Fruit fly (Drosophila melanogaster) whole organism, pupa: Measurements from ENCODE around the gene kmr.

ENCODE experiments used
- CG10348 ChIP-seq: fragments of 200-800 bp; sonication (Bioruptor generic); IDR thresholded peaks from 2 replicates; pipeline ENCODE4 v1.3.6; 2022; ENCODE audit warnings: missing biosample characterization, missing genetic modification characterization
- CG12605 ChIP-seq: fragments of 200-800 bp; sonication (Bioruptor generic); IDR thresholded peaks from 2 replicates; pipeline ENCODE4 v1.3.6; 2022; ENCODE audit warnings: missing biosample characterization, missing genetic modification characterization
- CG13204 ChIP-seq: fragments of 200-800 bp; sonication (Bioruptor generic); optimal IDR thresholded peaks from 2 replicates; lab custom pipeline; 2018; ENCODE audit warnings: missing biosample characterization, mild to moderate bottlenecking, missing genetic modification characterization, moderate library complexity
- CG14655 ChIP-seq: fragments of 200-800 bp; sonication (Bioruptor generic); optimal IDR thresholded peaks from 3 replicates; lab custom pipeline; 2017; ENCODE audit warnings: mild to moderate bottlenecking, missing biosample characterization, missing genetic modification reagents, missing genetic modification characterization
- CG15710 ChIP-seq: fragments of 200-800 bp; sonication (Bioruptor generic); optimal IDR thresholded peaks from 2 replicates; lab custom pipeline; 2018; ENCODE audit warnings: missing biosample characterization, mild to moderate bottlenecking, missing genetic modification characterization, moderate library complexity
- CG17806 ChIP-seq: fragments of 200-800 bp; sonication (Bioruptor generic); optimal IDR thresholded peaks from 2 replicates; lab custom pipeline; 2018; ENCODE audit warnings: missing biosample characterization, mild to moderate bottlenecking, missing genetic modification characterization, moderate library complexity
- CG32121 ChIP-seq: fragments of 200-800 bp; sonication (Bioruptor generic); IDR thresholded peaks from 2 replicates; pipeline ENCODE4 v1.3.6; 2022; ENCODE audit warnings: missing biosample characterization, missing genetic modification characterization
- CG34367 ChIP-seq: fragments of 200-800 bp; sonication (Bioruptor generic); optimal IDR thresholded peaks from 2 replicates; lab custom pipeline; 2018; ENCODE audit warnings: missing biosample characterization, mild to moderate bottlenecking, missing genetic modification characterization
- CG4496 ChIP-seq: fragments of 200-800 bp; sonication (Bioruptor generic); IDR thresholded peaks from 3 replicates; pipeline ENCODE4 v1.3.6; 2022; ENCODE audit warnings: missing biosample characterization, missing genetic modification characterization
- CG8159 ChIP-seq: fragments of 200-800 bp; sonication (Bioruptor generic); optimal IDR thresholded peaks from 3 replicates; lab custom pipeline; 2018; ENCODE audit warnings: missing biosample characterization, mild to moderate bottlenecking, missing genetic modification characterization, moderate library complexity
- CG8301 ChIP-seq: fragments of 200-800 bp; sonication (Bioruptor generic); optimal IDR thresholded peaks from 2 replicates; lab custom pipeline; 2018; ENCODE audit warnings: missing biosample characterization, mild to moderate bottlenecking, missing genetic modification characterization
- CG9948 ChIP-seq: fragments of 200-800 bp; sonication (Bioruptor generic); optimal IDR thresholded peaks from 2 replicates; lab custom pipeline; 2018; ENCODE audit warnings: missing biosample characterization, mild to moderate bottlenecking, missing genetic modification characterization, moderate library complexity
- D1 ChIP-seq: fragments of 200-800 bp; sonication (Bioruptor generic); optimal IDR thresholded peaks from 2 replicates; lab custom pipeline; 2018; ENCODE audit warnings: missing biosample characterization, mild to moderate bottlenecking, missing genetic modification characterization, moderate library complexity
- EcR ChIP-seq: fragments of 200-800 bp; sonication (Bioruptor generic); optimal IDR thresholded peaks from 3 replicates; lab custom pipeline; 2019; ENCODE audit warnings: missing biosample characterization, missing genetic modification characterization, mild to moderate bottlenecking, moderate library complexity, missing genetic modification reagents
- Ets98B ChIP-seq: fragments of 200-800 bp; sonication (Bioruptor generic); IDR thresholded peaks from 2 replicates; pipeline ENCODE4 v1.3.6; 2022; ENCODE audit warnings: missing biosample characterization, missing genetic modification characterization
- Pif1A ChIP-seq: fragments of 200-800 bp; sonication (Bioruptor generic); optimal IDR thresholded peaks from 3 replicates; lab custom pipeline; 2016; ENCODE audit warnings: missing biosample characterization, missing genetic modification characterization
- Pif1B ChIP-seq: fragments of 200-800 bp; sonication (Bioruptor generic); optimal IDR thresholded peaks from 3 replicates; lab custom pipeline; 2016; ENCODE audit warnings: missing biosample characterization, missing genetic modification characterization
- Snoo ChIP-seq: fragments of 200-800 bp; sonication (Bioruptor generic); optimal IDR thresholded peaks from 3 replicates; lab custom pipeline; 2017; ENCODE audit warnings: missing biosample characterization, mild to moderate bottlenecking, missing genetic modification characterization, inconsistent platforms
- fd96Ca ChIP-seq: fragments of 200-800 bp; sonication (Bioruptor generic); IDR thresholded peaks from 3 replicates; pipeline ENCODE4 v1.3.6; 2022; ENCODE audit warnings: missing biosample characterization, missing genetic modification characterization
- gl ChIP-seq: fragments of 200-800 bp; sonication (Bioruptor generic); optimal IDR thresholded peaks from 2 replicates; lab custom pipeline; 2018; ENCODE audit warnings: missing biosample characterization, mild to moderate bottlenecking, missing genetic modification characterization
- rn ChIP-seq: fragments of 200-800 bp; sonication (Bioruptor generic); IDR thresholded peaks from 2 replicates; pipeline ENCODE4 v1.3.6; 2022; ENCODE audit warnings: missing biosample characterization, missing genetic modification characterization

The kmr gene

DNA sequence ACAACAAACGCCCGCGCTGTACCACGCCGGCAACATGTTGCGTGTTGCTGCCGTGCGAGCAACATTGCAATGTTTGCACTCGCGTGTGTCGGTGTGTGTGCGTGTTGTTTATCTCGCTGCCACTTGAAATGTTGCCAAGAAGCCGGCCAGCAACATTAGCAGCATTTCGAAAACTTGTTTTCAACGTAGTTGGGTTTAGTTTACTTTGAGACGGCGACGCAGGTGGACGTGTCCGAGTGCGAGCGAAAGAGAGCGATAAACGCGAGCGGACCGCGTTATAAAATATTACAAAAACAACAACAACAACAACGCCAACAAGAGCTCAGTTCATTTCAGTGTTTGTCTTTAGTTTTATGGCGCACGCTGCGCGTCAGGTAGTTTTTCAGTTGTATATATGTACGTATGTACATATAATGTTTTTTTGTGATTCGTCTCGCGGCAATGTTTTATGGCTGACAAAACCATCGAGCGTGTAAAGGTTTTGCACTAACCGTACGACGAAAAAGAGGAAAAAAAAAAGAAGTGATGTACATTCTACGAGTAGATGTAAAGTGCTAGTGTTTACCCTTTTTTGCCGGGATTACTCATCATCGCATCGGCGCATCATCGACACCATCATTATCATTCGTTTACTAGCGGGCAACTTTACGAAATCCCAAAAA is at the start of gene kmr:
kmr (plus strand) TSS at position 196 of the 662 bp plus-strand sequence.
- TF ChIP-seq CG15710 (no peak), Pif1A (GFP tag; lab: Kevin White, UChicago) (peak; percentile 63), CG8301 (tag; lab: Kevin White, UChicago) (no peak), Pif1B (GFP tag; lab: Kevin White, UChicago) (peak; percentile 7), Ets98B (GFP tag; lab: Robert Waterston, UW) (peak; percentile 62; the same call in 1 of the 2 replicates), fd96Ca (GFP tag; lab: Robert Waterston, UW) (no peak; the same call in 2 of the 3 replicates), gl (tag; lab: Kevin White, UChicago) (peak; percentile 27), CG13204 (GFP tag; lab: Kevin White, UChicago) (peak; percentile 65), CG4496 (GFP tag; lab: Robert Waterston, UW) (peak; percentile 64; the same call in 2 of the 3 replicates), CG17806 (tag; lab: Kevin White, UChicago) (no peak), CG32121 (GFP tag; lab: Robert Waterston, UW) (peak; percentile 50), rn (no peak), CG34367 (tag; lab: Kevin White, UChicago) (no peak), D1 (tag; lab: Kevin White, UChicago) (no peak), EcR (GFP tag; lab: Kevin White, UChicago) (peak; percentile 73), CG8159 (tag; lab: Kevin White, UChicago) (no peak)

dm6 chr3R:13665992-13666391 is 49.0 kb upstream of the kmr start:
- no peak for TF ChIP-seq CG4496 (GFP tag; lab: Robert Waterston, UW)
- no peak for TF ChIP-seq Pif1A (GFP tag; lab: Kevin White, UChicago)
- TF ChIP-seq CG15710 = no peak
- no peak for TF ChIP-seq CG34367 (tag; lab: Kevin White, UChicago)
- TF ChIP-seq Ets98B (GFP tag; lab: Robert Waterston, UW) = no peak
- TF ChIP-seq CG13204 (GFP tag; lab: Kevin White, UChicago) = no peak
- no peak for TF ChIP-seq CG14655
- TF ChIP-seq D1 (tag; lab: Kevin White, UChicago) = no peak
- TF ChIP-seq gl (tag; lab: Kevin White, UChicago) = no peak
- TF ChIP-seq CG8159 (tag; lab: Kevin White, UChicago) = no peak
- TF ChIP-seq CG9948 = no peak
- no peak for TF ChIP-seq EcR (GFP tag; lab: Kevin White, UChicago)
- no peak for TF ChIP-seq fd96Ca (GFP tag; lab: Robert Waterston, UW)

DNA sequence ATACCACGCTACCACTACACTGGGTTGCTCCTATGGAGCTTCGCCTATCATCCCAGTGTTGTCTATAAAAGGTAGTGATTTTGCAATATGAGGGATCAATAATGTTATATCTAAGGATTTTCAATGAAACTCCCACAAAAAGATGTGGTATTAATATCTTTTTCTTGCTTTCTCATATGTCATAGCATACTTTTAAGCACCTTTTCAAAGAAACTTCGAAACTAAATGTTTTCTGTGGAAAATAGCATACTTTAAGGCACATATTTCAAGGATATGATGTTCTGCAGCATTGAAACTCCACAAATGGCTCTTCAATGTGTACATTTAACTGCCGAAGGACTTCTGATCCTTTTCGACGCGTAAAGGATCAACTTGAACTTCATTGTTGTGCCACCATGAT is 42.1 kb upstream of the kmr start:
- TF ChIP-seq CG34367 (tag; lab: Kevin White, UChicago) (no peak), CG12605 (GFP tag; lab: Robert Waterston, UW) (no peak), CG17806 (tag; lab: Kevin White, UChicago) (no peak), gl (tag; lab: Kevin White, UChicago) (no peak), Pif1A (GFP tag; lab: Kevin White, UChicago) (no peak), CG15710 (no peak), D1 (tag; lab: Kevin White, UChicago) (no peak), CG13204 (GFP tag; lab: Kevin White, UChicago) (no peak)

DNA sequence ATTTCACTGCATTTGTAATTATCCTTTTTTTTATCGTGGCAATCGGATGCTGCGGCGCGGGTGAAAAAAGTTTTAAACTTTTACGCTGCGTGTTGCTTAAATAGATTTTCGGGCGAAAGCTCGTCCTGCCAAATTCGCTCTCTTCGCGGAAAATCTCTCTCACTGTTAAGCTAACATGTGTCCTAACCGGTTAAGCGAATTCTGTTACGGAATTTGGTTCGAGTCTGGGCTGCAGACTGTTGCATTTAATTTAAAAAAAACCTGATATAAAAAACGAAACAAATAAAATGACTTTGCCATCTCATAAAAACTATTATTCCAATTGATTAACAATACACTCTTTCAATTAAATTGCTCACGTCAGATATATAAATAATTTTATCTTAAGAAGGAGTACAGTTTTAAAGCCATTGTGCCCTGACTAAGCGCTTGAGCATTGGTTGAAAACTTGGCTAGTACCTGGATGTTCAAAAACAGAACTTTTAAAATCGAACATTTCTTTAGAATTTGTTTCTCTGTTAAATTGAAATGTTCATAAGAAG is 40.4 kb upstream of the kmr start, which contains the start of gene Task6:
Task6 (minus strand) TSS at position 51 of the 542 bp plus-strand sequence.
- TF ChIP-seq gl (tag; lab: Kevin White, UChicago) = no peak
- TF ChIP-seq rn = no peak
- TF ChIP-seq D1 (tag; lab: Kevin White, UChicago) = no peak
- no peak for TF ChIP-seq Pif1A (GFP tag; lab: Kevin White, UChicago)
- TF ChIP-seq Ets98B (GFP tag; lab: Robert Waterston, UW) = no peak
- no peak for TF ChIP-seq CG8159 (tag; lab: Kevin White, UChicago)
- TF ChIP-seq CG9948 = no peak
- no peak for TF ChIP-seq CG13204 (GFP tag; lab: Kevin White, UChicago)
- no peak for TF ChIP-seq CG4496 (GFP tag; lab: Robert Waterston, UW)
- TF ChIP-seq CG32121 (GFP tag; lab: Robert Waterston, UW) = no peak
- no peak for TF ChIP-seq CG12605 (GFP tag; lab: Robert Waterston, UW)
- no peak for TF ChIP-seq CG17806 (tag; lab: Kevin White, UChicago)
- TF ChIP-seq Pif1B (GFP tag; lab: Kevin White, UChicago) = no peak
- no peak for TF ChIP-seq CG15710
- TF ChIP-seq CG8301 (tag; lab: Kevin White, UChicago) = no peak
- TF ChIP-seq CG10348 (GFP tag; lab: Robert Waterston, UW) = no peak
- no peak for TF ChIP-seq CG34367 (tag; lab: Kevin White, UChicago)

DNA sequence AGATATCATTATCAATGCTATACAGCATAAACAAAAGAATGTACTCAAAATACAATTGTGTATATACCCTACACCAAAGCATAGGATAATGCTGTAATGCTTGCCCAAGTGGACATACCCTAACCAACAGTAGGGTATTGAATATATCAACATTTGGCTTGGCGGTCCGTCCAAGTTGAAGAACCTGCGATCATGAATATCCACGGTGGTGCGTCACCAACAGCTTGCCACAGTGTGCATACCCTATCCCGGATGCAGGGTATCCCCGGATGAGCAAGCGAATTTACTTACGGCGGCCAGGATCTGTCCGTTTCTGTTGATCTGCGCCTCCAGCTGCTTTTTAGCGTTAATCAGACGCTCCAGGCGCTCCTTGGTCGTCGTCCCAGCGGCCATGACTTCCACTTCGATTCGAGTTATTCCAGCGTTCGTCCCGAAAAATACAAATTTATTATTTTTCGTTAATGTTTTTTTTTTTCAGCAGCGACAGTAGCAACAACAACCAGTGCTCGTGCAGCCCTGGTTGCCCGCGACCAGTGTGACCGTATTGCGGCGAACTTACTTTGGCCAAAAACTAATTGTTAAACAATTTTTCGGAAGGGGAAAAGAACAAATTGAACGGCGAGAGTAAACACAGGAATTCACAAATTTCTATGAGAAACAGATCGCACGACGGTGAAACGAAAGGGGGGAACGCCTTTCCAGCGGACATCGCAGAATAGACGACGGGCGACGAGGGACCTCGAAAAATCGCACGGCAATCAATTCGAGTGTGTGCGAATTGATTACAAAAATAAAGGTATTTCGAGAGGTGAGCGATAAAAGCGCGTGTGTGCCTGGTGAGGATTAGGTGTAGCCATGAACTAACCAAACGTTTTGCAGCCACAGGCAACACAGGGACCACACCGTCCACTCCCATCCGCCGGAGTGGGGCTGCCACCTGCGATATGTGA is 38.6 kb upstream of the kmr start, which contains the start of the genes Lkb1 and CG9588:
Lkb1 (plus strand) TSS at position 413 of the 950 bp plus-strand sequence.
CG9588 (minus strand) TSS at position 545 of the 950 bp plus-strand sequence.
- TF ChIP-seq EcR (GFP tag; lab: Kevin White, UChicago) (no peak), CG10348 (GFP tag; lab: Robert Waterston, UW) (peak; percentile 47; the same call in 1 of the 2 replicates), D1 (tag; lab: Kevin White, UChicago) (no peak), CG9948 (peak; percentile 61), CG8301 (tag; lab: Kevin White, UChicago) (peak; percentile 66), rn (peak; percentile 75), CG17806 (tag; lab: Kevin White, UChicago) (peak; percentile 69), CG15710 (peak; percentile 60), CG14655 (no peak), CG13204 (GFP tag; lab: Kevin White, UChicago) (no peak), Ets98B (GFP tag; lab: Robert Waterston, UW) (peak; percentile 87), CG4496 (GFP tag; lab: Robert Waterston, UW) (peak; percentile 94), fd96Ca (GFP tag; lab: Robert Waterston, UW) (peak; percentile 88), CG12605 (GFP tag; lab: Robert Waterston, UW) (peak; percentile 78), CG8159 (tag; lab: Kevin White, UChicago) (peak; percentile 59), Snoo (tag; lab: Kevin White, UChicago) (peak; percentile 62), CG34367 (tag; lab: Kevin White, UChicago) (peak; percentile 66), Pif1A (GFP tag; lab: Kevin White, UChicago) (peak; percentile 80), Pif1B (GFP tag; lab: Kevin White, UChicago) (peak; percentile 74), CG32121 (GFP tag; lab: Robert Waterston, UW) (peak; percentile 80), gl (tag; lab: Kevin White, UChicago) (peak; percentile 23)
